Fruit fly (Drosophila melanogaster): ENCODE results near the gene CG42832.

- TF ChIP-seq ttk (optimal IDR thresholded peaks at IDR 0.05) (no peak), h (optimal IDR thresholded peaks at IDR 0.05) (no peak), Myc (optimal IDR thresholded peaks at IDR 0.05) (no peak), Sin3A (optimal IDR thresholded peaks at IDR 0.05) (no peak), psq (optimal IDR thresholded peaks at IDR 0.05) (no peak)
Observed at dm6 chr3L:11582097-11582496, 27.8 kb upstream of the CG42832 start, which contains the start of gene CG33269.
